Worm (Caenorhabditis elegans) whole organism, L2 larva: Measurements from ENCODE around the gene hsp-17.

Experiments
- F13H6.1 ChIP-seq: sonication (generic microtip); optimal IDR thresholded peaks from 2 replicates; lab custom pipeline; 2016; ENCODE audit warnings: missing genetic modification characterization, missing compliant biosample characterization
- R02D3.7 ChIP-seq: fragments of 150-350 bp; optimal IDR thresholded peaks from 2 replicates; lab custom pipeline; 2014; ENCODE audit warnings: missing biosample characterization, missing genetic modification characterization
- Y55F3AM.14 ChIP-seq: fragments of 200-800 bp; sonication (Bioruptor generic); optimal IDR thresholded peaks from 2 replicates; lab custom pipeline; 2018; ENCODE audit warnings: mild to moderate bottlenecking, missing genetic modification characterization, missing compliant biosample characterization
- alr-1 ChIP-seq: fragments of 150-350 bp; optimal IDR thresholded peaks from 2 replicates; lab custom pipeline; 2014; ENCODE audit warnings: missing biosample characterization, missing genetic modification characterization
- blmp-1 ChIP-seq: sonication (generic microtip); optimal IDR thresholded peaks from 2 replicates; lab custom pipeline; 2017; ENCODE audit warnings: missing genetic modification characterization, mild to moderate bottlenecking, missing compliant biosample characterization, antibody characterized with exemption, moderate library complexity; ENCODE audit not compliant: insufficient read depth
- ceh-16 ChIP-seq: fragments of 150-350 bp; optimal IDR thresholded peaks from 2 replicates; lab custom pipeline; 2014; ENCODE audit warnings: missing biosample characterization, missing genetic modification characterization
- ceh-82 ChIP-seq: fragments of 150-350 bp; optimal IDR thresholded peaks from 2 replicates; lab custom pipeline; 2014; ENCODE audit warnings: missing biosample characterization, missing genetic modification characterization
- crh-2 ChIP-seq: sonication (generic microtip); optimal IDR thresholded peaks from 2 replicates; lab custom pipeline; 2017; ENCODE audit warnings: missing biosample characterization, missing genetic modification characterization
- dmd-4 ChIP-seq: sonication (generic microtip); optimal IDR thresholded peaks from 2 replicates; lab custom pipeline; 2017; ENCODE audit warnings: missing biosample characterization, missing genetic modification characterization
- egl-27 ChIP-seq: sonication (generic microtip); optimal IDR thresholded peaks from 3 replicates; lab custom pipeline; 2017; ENCODE audit warnings: missing biosample characterization, missing genetic modification reagents, missing genetic modification characterization
- elt-1 ChIP-seq: fragments of 150-350 bp; optimal IDR thresholded peaks from 2 replicates; lab custom pipeline; 2014; ENCODE audit warnings: missing biosample characterization, missing genetic modification characterization
- fos-1 ChIP-seq: fragments of 150-350 bp; optimal IDR thresholded peaks from 2 replicates; lab custom pipeline; 2014; ENCODE audit warnings: missing biosample characterization, missing genetic modification characterization
- gmeb-1 ChIP-seq: fragments of 150-350 bp; optimal IDR thresholded peaks from 2 replicates; lab custom pipeline; 2014; ENCODE audit warnings: missing biosample characterization, missing genetic modification characterization
- lin-11 ChIP-seq: fragments of 150-350 bp; sonication (generic microtip); optimal IDR thresholded peaks from 2 replicates; lab custom pipeline; 2014; ENCODE audit warnings: missing biosample characterization, missing genetic modification characterization, inconsistent platforms, mixed read lengths
- lin-13 ChIP-seq: fragments of 150-350 bp; optimal IDR thresholded peaks from 2 replicates; lab custom pipeline; 2014; ENCODE audit warnings: missing biosample characterization, missing genetic modification reagents, missing genetic modification characterization
- lin-39 ChIP-seq: fragments of 150-350 bp; optimal IDR thresholded peaks from 2 replicates; lab custom pipeline; 2014; ENCODE audit warnings: missing biosample characterization, missing genetic modification reagents, missing genetic modification characterization
- lsy-2 ChIP-seq, 2 experiments: fragments of 150-350 bp in 1 of 2; sonication (generic microtip) in 1 of 2; optimal IDR thresholded peaks; 2 replicates each; lab custom pipeline; 2014 to 2017; ENCODE audit warnings: missing biosample characterization in 2 of 2, missing genetic modification characterization in 2 of 2
- mab-5 ChIP-seq: fragments of 150-350 bp; optimal IDR thresholded peaks from 2 replicates; lab custom pipeline; 2014; ENCODE audit warnings: missing biosample characterization, missing genetic modification characterization
- mbf-1 ChIP-seq: sonication (generic microtip); optimal IDR thresholded peaks from 2 replicates; lab custom pipeline; 2017; ENCODE audit warnings: missing biosample characterization, missing genetic modification characterization
- mdl-1 ChIP-seq, 2 experiments: fragments of 150-350 bp in 1 of 2; sonication (generic microtip) in 1 of 2; optimal IDR thresholded peaks; 2 replicates each; lab custom pipeline; 2017; ENCODE audit warnings: missing biosample characterization in 2 of 2, missing genetic modification characterization in 2 of 2
- nhr-11 ChIP-seq: fragments of 150-350 bp; optimal IDR thresholded peaks from 2 replicates; lab custom pipeline; 2014; ENCODE audit warnings: missing biosample characterization, missing genetic modification characterization
- nhr-129 ChIP-seq: fragments of 150-350 bp; optimal IDR thresholded peaks from 2 replicates; lab custom pipeline; 2014; ENCODE audit warnings: missing biosample characterization, missing genetic modification characterization
- nhr-21 ChIP-seq: fragments of 150-350 bp; optimal IDR thresholded peaks from 2 replicates; lab custom pipeline; 2014; ENCODE audit warnings: missing biosample characterization, missing genetic modification characterization
- nhr-23 ChIP-seq: fragments of 150-350 bp; optimal IDR thresholded peaks from 2 replicates; lab custom pipeline; 2014; ENCODE audit warnings: missing biosample characterization, missing genetic modification reagents, missing genetic modification characterization
- nhr-237 ChIP-seq: fragments of 150-350 bp; optimal IDR thresholded peaks from 2 replicates; lab custom pipeline; 2014; ENCODE audit warnings: missing biosample characterization, missing genetic modification characterization
- nhr-6 ChIP-seq: fragments of 150-350 bp; optimal IDR thresholded peaks from 2 replicates; lab custom pipeline; 2014; ENCODE audit warnings: missing biosample characterization, missing genetic modification characterization
- nhr-77 ChIP-seq: fragments of 150-350 bp; optimal IDR thresholded peaks from 2 replicates; lab custom pipeline; 2014; ENCODE audit warnings: missing biosample characterization, missing genetic modification characterization
- sem-4 ChIP-seq: fragments of 150-350 bp; optimal IDR thresholded peaks from 2 replicates; lab custom pipeline; 2014; ENCODE audit warnings: missing biosample characterization, missing genetic modification reagents, missing genetic modification characterization
- skn-1 ChIP-seq: sonication (generic microtip); optimal IDR thresholded peaks from 2 replicates; lab custom pipeline; 2017; ENCODE audit warnings: missing biosample characterization, missing genetic modification characterization
- sma-3 ChIP-seq: sonication (generic microtip); optimal IDR thresholded peaks from 2 replicates; lab custom pipeline; 2016; ENCODE audit warnings: missing genetic modification reagents, missing genetic modification characterization, missing compliant biosample characterization
- sma-9 ChIP-seq, 2 experiments: fragments of 150-350 bp in 1 of 2; sonication (generic microtip) in 1 of 2; optimal IDR thresholded peaks; 2 replicates each; lab custom pipeline; 2014 to 2016; ENCODE audit warnings: missing genetic modification characterization in 2 of 2, mild to moderate bottlenecking in 1 of 2, missing biosample characterization in 1 of 2, missing compliant biosample characterization in 1 of 2, missing genetic modification reagents in 1 of 2, moderate library complexity in 1 of 2
- snpc-4 ChIP-seq: fragments of 150-350 bp; optimal IDR thresholded peaks from 2 replicates; lab custom pipeline; 2014; ENCODE audit warnings: missing biosample characterization, missing genetic modification characterization
- unc-39 ChIP-seq: fragments of 150-350 bp; optimal IDR thresholded peaks from 2 replicates; lab custom pipeline; 2014; ENCODE audit warnings: missing biosample characterization, missing genetic modification characterization
- unc-55 ChIP-seq: fragments of 150-350 bp; sonication (generic microtip); optimal IDR thresholded peaks from 3 replicates; lab custom pipeline; 2014; ENCODE audit warnings: missing biosample characterization, missing genetic modification reagents, missing genetic modification characterization
- zag-1 ChIP-seq: fragments of 150-350 bp; optimal IDR thresholded peaks from 2 replicates; lab custom pipeline; 2014; ENCODE audit warnings: missing biosample characterization, missing genetic modification characterization
- ztf-1 ChIP-seq: fragments of 200-800 bp; sonication (Bioruptor generic); conservative IDR thresholded peaks from 2 replicates; pipeline ENCODE4 v1.3.6; 2022; ENCODE audit warnings: missing genetic modification characterization, missing compliant biosample characterization
- ztf-4 ChIP-seq: fragments of 150-350 bp; optimal IDR thresholded peaks from 2 replicates; lab custom pipeline; 2014; ENCODE audit warnings: missing biosample characterization, missing genetic modification characterization

Gene hsp-17

DNA sequence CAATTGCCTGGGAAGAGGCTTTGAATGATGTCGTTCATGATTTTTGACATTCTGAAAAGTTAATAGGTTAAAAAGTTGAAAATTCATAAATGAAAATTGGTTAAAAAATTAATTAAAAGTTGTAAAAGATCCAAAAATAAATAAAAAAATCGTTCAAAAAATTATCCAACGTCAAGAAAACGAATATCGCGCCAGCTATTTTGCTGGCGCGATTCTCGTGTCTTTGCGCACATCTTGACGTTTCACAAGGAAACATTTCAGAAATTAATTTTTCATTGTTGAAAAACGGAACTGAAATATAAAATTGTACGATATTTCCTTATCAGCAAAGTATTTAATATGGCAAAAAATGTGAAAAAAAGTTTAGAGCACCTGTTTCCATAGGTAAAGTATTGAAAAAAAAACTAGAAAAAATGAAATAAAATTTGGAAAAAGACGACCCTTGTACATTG is 26.6 kb downstream of the hsp-17 start, which contains the start of gene mpdu-1 (continued):
- TF ChIP-seq sma-9 (GFP tag; optimal IDR thresholded peaks at IDR 0.05; lab: Kevin White, UChicago) (peak; percentile 77), sma-9 (tag; optimal IDR thresholded peaks at IDR 0.05; lab: Kevin White, UChicago) (no peak), fos-1 (tag; lab: Kevin White, UChicago) (peak; percentile 75), mab-5 (no peak), nhr-6 (tag; lab: Kevin White, UChicago) (peak; percentile 61), snpc-4 (tag; lab: Kevin White, UChicago) (peak; percentile 77), ceh-82 (tag; lab: Kevin White, UChicago) (no peak), nhr-77 (tag; lab: Kevin White, UChicago) (no peak), skn-1 (tag; lab: Kevin White, UChicago) (no peak), sma-3 (GFP tag; lab: Kevin White, UChicago) (peak; percentile 48), lin-11 (tag; lab: Kevin White, UChicago) (no peak), gmeb-1 (peak; percentile 78), mbf-1 (tag; lab: Kevin White, UChicago) (no peak)

DNA sequence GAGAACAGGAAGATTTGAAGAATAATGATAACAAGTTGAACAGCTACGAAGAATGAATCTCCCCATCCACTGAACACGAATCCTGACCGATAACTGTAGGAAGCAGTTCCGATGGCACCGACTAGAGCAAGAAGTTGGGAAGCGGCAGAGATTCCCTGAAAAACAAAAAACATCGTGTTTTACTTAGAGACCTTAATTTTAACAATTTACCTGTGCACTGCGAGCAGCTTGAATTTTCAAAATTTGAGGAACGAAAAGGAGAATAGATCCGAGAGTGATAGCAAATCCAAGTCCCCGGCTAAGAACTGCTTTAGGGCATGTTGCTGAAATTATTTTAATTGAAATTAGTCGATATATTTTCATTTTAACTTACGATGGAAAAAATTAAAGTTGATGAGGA is 27.0 kb downstream of the hsp-17 start:
- TF ChIP-seq sma-9 (GFP tag; optimal IDR thresholded peaks at IDR 0.05; lab: Kevin White, UChicago) (no peak), sma-9 (tag; optimal IDR thresholded peaks at IDR 0.05; lab: Kevin White, UChicago) (no peak), sma-3 (GFP tag; lab: Kevin White, UChicago) (no peak), lsy-2 (tag; optimal IDR thresholded peaks at IDR 0.05; lab: Kevin White, UChicago) (no peak), lin-11 (tag; lab: Kevin White, UChicago) (no peak), alr-1 (tag; lab: Kevin White, UChicago) (no peak), F13H6.1 (tag; lab: Kevin White, UChicago) (no peak)

DNA sequence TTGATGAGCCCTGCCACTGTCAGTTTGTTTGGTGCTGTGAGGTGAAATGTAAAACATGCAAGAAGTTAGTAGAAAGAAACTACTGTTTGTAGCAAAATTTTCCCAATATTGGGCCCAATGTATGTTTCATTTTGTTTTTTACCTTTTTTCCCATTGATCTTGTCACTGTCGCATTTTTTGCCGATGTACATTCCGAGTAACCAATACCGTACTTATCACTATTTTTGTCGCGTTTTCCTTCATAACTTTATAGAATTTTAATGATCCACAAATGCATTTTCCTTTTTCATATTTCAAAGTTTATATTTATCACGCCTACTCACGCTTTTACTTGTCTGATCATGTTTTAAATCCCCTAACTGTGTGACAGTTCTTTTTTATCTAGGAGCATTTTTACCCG is 28.0 kb downstream of the hsp-17 start:
- no peak for TF ChIP-seq Y55F3AM.14
- TF ChIP-seq snpc-4 (tag; lab: Kevin White, UChicago) = no peak

DNA sequence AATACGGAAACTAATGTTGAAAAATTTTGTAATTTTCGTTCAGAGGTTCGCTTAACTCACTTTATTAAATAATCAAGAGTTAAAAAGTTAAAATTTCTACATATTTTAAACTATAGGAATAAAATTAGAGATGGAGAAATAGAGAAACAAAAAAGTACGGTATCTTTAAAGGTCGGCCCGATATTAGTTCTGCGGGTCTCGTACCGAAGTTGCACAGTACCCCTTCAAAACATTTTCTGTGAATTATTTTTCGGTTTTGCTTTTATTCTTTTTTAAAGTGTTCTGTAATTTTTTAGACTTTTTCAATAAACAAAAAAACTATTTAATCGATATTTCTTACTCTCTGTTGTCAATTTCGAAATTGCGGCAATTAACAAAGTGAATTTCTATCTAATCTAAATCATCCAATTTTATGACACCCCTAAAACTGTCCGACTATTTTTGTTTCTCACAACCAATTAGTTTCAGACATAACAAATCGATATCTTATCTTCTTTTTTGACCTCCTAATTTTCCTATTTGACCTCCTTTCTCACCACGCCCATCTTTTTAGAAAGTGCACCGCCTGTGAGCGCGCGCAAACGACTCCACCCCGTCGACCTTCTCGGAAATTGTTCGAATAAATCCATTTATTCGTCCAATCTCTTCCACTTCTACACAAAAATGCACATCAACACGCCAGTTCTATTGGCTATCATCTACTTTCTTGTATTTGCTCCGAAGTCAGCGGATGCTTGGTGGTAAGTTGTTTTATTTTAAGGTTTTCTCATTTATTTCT is 30.1 kb downstream of the hsp-17 start, which contains the start of gene mom-2:
TSS of gene mom-2 (plus strand) at position 554 of the 778 bp plus-strand sequence.
- TF ChIP-seq ceh-82 (tag; lab: Kevin White, UChicago) (no peak), nhr-11 (tag; lab: Kevin White, UChicago) (no peak), egl-27 (no peak), sma-3 (GFP tag; lab: Kevin White, UChicago) (no peak)

DNA sequence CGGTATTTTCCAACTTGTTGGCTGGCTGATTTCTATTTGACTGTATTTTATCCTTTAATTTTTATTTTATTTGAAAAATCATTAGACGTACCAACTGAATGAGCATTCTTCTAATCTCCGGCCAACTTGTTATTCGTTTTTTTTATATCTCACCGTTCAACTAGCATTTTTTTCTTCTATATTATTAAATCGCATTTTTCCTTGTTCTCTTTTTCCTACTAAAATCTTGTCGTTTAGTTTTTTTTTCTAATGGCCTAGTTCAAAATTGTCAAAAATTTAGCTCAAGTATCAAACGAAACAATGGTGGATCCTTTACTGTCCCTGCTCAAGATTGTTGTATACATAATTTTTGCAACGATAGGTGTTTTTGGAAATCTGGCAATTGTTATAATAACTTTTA is 34.4 kb downstream of the hsp-17 start, which contains the start of gene srsx-22:
TSS of gene srsx-22 (plus strand) at position 301 of the 400 bp plus-strand sequence.
- TF ChIP-seq nhr-129 (tag; lab: Kevin White, UChicago) (no peak), snpc-4 (tag; lab: Kevin White, UChicago) (no peak), nhr-23 (no peak), unc-39 (tag; lab: Kevin White, UChicago) (no peak), lin-13 (GFP tag; lab: Kevin White, UChicago) (no peak), unc-55 (no peak), ceh-82 (tag; lab: Kevin White, UChicago) (no peak), elt-1 (tag; lab: Kevin White, UChicago) (no peak), nhr-6 (tag; lab: Kevin White, UChicago) (no peak), egl-27 (no peak), mbf-1 (tag; lab: Kevin White, UChicago) (no peak), zag-1 (no peak), ztf-1 (GFP tag; lab: Robert Waterston, UW) (no peak), nhr-237 (tag; lab: Kevin White, UChicago) (no peak), R02D3.7 (tag; lab: Kevin White, UChicago) (no peak), ceh-16 (tag; lab: Kevin White, UChicago) (no peak)

DNA sequence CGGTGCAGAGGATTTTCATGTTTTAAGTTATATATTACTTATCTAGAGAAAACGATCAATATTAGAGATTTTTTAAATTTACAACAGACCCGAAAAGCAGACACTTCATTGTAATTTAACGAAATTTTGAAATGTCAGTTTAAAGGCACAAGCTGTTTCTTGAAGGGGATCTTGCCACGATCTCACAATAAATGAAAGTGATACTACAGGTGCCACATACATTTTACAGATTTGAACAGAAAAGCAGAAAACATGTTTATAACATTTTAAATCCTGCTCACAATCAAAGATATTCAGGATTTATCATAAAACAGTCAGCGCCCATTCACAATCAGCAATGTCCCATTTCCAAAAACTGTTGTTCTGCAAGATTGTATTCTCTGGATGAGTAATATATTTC is 35.8 kb downstream of the hsp-17 start:
- TF ChIP-seq blmp-1 (tag; lab: Kevin White, UChicago) = no peak
- TF ChIP-seq sem-4 (tag; lab: Kevin White, UChicago) = no peak
- TF ChIP-seq nhr-21 (tag; lab: Kevin White, UChicago) = no peak
- no peak for TF ChIP-seq nhr-6 (tag; lab: Kevin White, UChicago)
- no peak for TF ChIP-seq egl-27
- TF ChIP-seq elt-1 (tag; lab: Kevin White, UChicago) = no peak
- TF ChIP-seq unc-39 (tag; lab: Kevin White, UChicago) = no peak
- no peak for TF ChIP-seq mdl-1 (tag; optimal IDR thresholded peaks at IDR 0.05; lab: Kevin White, UChicago)
- no peak for TF ChIP-seq ceh-82 (tag; lab: Kevin White, UChicago)
- no peak for TF ChIP-seq dmd-4 (tag; lab: Kevin White, UChicago)
- TF ChIP-seq fos-1 (tag; lab: Kevin White, UChicago) = no peak
- TF ChIP-seq nhr-23 = no peak
- no peak for TF ChIP-seq ztf-4
- TF ChIP-seq R02D3.7 (tag; lab: Kevin White, UChicago) = no peak
- TF ChIP-seq crh-2 (tag; lab: Kevin White, UChicago) = no peak
- no peak for TF ChIP-seq lsy-2 (tag; optimal IDR thresholded peaks at IDR 0.05; lab: Kevin White, UChicago)
- TF ChIP-seq lin-39 = no peak
- no peak for TF ChIP-seq unc-55
- no peak for TF ChIP-seq nhr-129 (tag; lab: Kevin White, UChicago)
- TF ChIP-seq ceh-16 (tag; lab: Kevin White, UChicago) = no peak
